Fruit fly (Drosophila melanogaster): ENCODE results near the gene brv3.

dm6 chrX:2603851-2604505 lies 20.4 kb downstream of the brv3 start, which contains the start of the genes Klp3A and Zw10:
- TF ChIP-seq dsf (GFP tag; optimal IDR thresholded peaks at IDR 0.05; ENCODE audit: borderline replicate concordance), result no peak
- TF ChIP-seq Hr78 (GFP tag; optimal IDR thresholded peaks at IDR 0.05), result no peak
- no peak for TF ChIP-seq CG32264 (GFP tag; optimal IDR thresholded peaks at IDR 0.05)
- peak; percentile 49 for TF ChIP-seq h (GFP tag; optimal IDR thresholded peaks at IDR 0.05)

Data from whole organism, wandering third instar larva.